Fruit fly (Drosophila melanogaster): ENCODE data around the gene CG34283.
A peak's percentile ranks its signal among the peaks of the same experiment; 100 is the strongest.

Gene CG34283

dm6 chr3R:18741027-18741843 is 18.8 kb upstream of the CG34283 start (continued):
- TF ChIP-seq pdm3 (GFP tag; optimal IDR thresholded peaks at IDR 0.05) (peak; percentile 90), CG6163 (GFP tag; IDR thresholded peaks at IDR 0.05) (peak; percentile 96), CG8119 (GFP tag; IDR thresholded peaks at IDR 0.05) (peak; percentile 93), Lpt (GFP tag; optimal IDR thresholded peaks at IDR 0.05) (peak; percentile 92), svp (GFP tag) (peak; percentile 97), Eip75B (GFP tag; optimal IDR thresholded peaks at IDR 0.05) (peak; percentile 86), CG31627 (GFP tag; optimal IDR thresholded peaks at IDR 0.05) (peak; percentile 94), Ets21C (GFP tag; optimal IDR thresholded peaks at IDR 0.05) (peak; percentile 87), CG10669 (GFP tag; optimal IDR thresholded peaks at IDR 0.05) (peak; percentile 87), achi (GFP tag; optimal IDR thresholded peaks at IDR 0.05) (peak; percentile 93), Sox15 (GFP tag; optimal IDR thresholded peaks at IDR 0.05) (peak; percentile 85), CG32006 (GFP tag; optimal IDR thresholded peaks at IDR 0.05) (peak; percentile 94), lz (GFP tag; optimal IDR thresholded peaks at IDR 0.05) (peak; percentile 96), acj6 (GFP tag; optimal IDR thresholded peaks at IDR 0.05) (peak; percentile 93), CG4318 (GFP tag; optimal IDR thresholded peaks at IDR 0.05) (peak; percentile 81), vri (GFP tag; optimal IDR thresholded peaks at IDR 0.05) (peak; percentile 90), cyc (GFP tag; optimal IDR thresholded peaks at IDR 0.05) (peak; percentile 95), CG6808 (GFP tag; optimal IDR thresholded peaks at IDR 0.05) (peak; percentile 83), esn (GFP tag; optimal IDR thresholded peaks at IDR 0.05) (peak; percentile 97), Blimp-1 (GFP tag; optimal IDR thresholded peaks at IDR 0.05) (peak; percentile 84), fd85E (GFP tag; optimal IDR thresholded peaks at IDR 0.05) (peak; percentile 61), topi (GFP tag; optimal IDR thresholded peaks at IDR 0.05) (peak; percentile 95), Gug (GFP tag; IDR thresholded peaks at IDR 0.05) (peak; percentile 87), CG1621 (tag; optimal IDR thresholded peaks at IDR 0.05) (peak; percentile 79), Hr39 (GFP tag; optimal IDR thresholded peaks at IDR 0.05) (peak; percentile 91), CG11762 (GFP tag; optimal IDR thresholded peaks at IDR 0.05; ENCODE audit: insufficient read depth) (peak; percentile 85), fd59A (GFP tag; optimal IDR thresholded peaks at IDR 0.05) (peak; percentile 81), CG34406 (GFP tag; optimal IDR thresholded peaks at IDR 0.05) (peak; percentile 94), fkh (GFP tag; optimal IDR thresholded peaks at IDR 0.05) (peak; percentile 56), CG6276 (GFP tag; optimal IDR thresholded peaks at IDR 0.05) (peak; percentile 87), CG6792 (GFP tag; optimal IDR thresholded peaks at IDR 0.05) (peak; percentile 91), dac (GFP tag; optimal IDR thresholded peaks at IDR 0.05) (peak; percentile 74), salr (GFP tag; optimal IDR thresholded peaks at IDR 0.05) (peak; percentile 65 to 87), net (GFP tag; optimal IDR thresholded peaks at IDR 0.05) (peak; percentile 88)

DNA sequence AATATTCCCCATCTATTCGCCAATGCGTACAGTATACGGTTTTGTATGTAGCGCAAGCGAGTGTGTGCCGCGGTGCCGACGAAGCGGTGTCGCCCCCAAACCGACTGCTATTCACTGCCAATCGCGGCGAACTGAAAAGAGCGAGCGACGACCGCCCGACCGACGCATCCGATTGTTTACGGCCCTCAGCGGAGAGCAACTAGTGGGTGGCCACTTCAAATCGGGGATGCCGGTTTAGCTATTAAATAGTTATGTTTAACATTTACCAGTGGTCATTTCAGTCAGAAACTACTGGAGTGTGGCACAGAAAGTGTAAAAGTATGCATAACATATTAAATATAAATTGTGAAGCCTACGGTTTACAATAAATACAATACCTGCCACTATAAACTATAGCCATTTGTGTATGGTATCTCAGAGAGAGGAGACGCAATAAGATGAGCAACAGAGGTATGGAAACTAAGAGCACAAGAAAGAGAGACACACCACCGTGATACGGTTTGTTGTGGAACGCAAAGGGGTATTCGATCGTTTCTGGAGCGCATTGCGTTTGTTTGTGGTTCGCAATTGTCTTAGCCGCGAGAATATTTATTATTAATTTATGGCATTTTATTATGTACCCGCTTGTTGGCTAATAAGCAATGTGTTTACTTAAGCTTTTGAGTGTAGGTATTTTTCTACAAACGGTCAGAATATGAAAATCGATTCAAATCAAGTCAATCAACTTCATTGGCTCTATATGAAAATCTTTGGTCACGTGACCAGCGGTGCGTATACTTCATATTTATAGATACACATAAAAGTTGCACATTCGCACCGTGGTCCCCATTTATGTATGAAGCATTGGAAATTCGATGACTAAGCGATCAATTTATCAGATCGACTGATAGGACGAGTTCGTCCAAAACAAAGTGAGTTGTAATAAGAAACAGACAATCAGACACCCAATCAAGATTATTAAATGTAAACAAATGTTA is 17.9 kb upstream of the CG34283 start:
- TF ChIP-seq Hr4 (GFP tag; optimal IDR thresholded peaks at IDR 0.05): no peak
- TF ChIP-seq fkh (GFP tag; optimal IDR thresholded peaks at IDR 0.05): peak; percentile 40
- TF ChIP-seq Smox (GFP tag; optimal IDR thresholded peaks at IDR 0.05): peak; percentile 10
- TF ChIP-seq CG6276 (GFP tag; optimal IDR thresholded peaks at IDR 0.05): peak; percentile 7
- peak; percentile 47; the same call in 1 of the 3 replicates for TF ChIP-seq CG6163 (GFP tag; IDR thresholded peaks at IDR 0.05)
- peak; percentile 24 for TF ChIP-seq Met (GFP tag; optimal IDR thresholded peaks at IDR 0.05)
- TF ChIP-seq CG1621 (tag; optimal IDR thresholded peaks at IDR 0.05): peak; percentile 4
- peak; percentile 76 for TF ChIP-seq Eip78C (GFP tag)
- TF ChIP-seq dac (GFP tag; optimal IDR thresholded peaks at IDR 0.05): no peak
- no peak for TF ChIP-seq Hr39 (GFP tag; optimal IDR thresholded peaks at IDR 0.05)
- TF ChIP-seq CG6808 (GFP tag; optimal IDR thresholded peaks at IDR 0.05): no peak
- peak; percentile 13 for TF ChIP-seq vri (GFP tag; optimal IDR thresholded peaks at IDR 0.05)
- TF ChIP-seq CG15336 (GFP tag; IDR thresholded peaks at IDR 0.05): peak; percentile 21; the same call in 1 of the 2 replicates
